Worm (Caenorhabditis elegans): Measurements from ENCODE around the gene F23A7.8.
A peak's percentile ranks its signal among the peaks of the same experiment; 100 is the strongest.

Gene F23A7.8

ce11 chrX:16205880-16206279 lies 7.3 kb upstream of the F23A7.8 start (continued):
- TF ChIP-seq lin-54 (GFP tag; optimal IDR thresholded peaks at IDR 0.05) (peak; percentile 32), mxl-1 (tag; optimal IDR thresholded peaks at IDR 0.05) (no peak), mes-4 (tag; optimal IDR thresholded peaks at IDR 0.05) (no peak), xnd-1 (tag; optimal IDR thresholded peaks at IDR 0.05) (no peak), rcor-1 (GFP tag; IDR thresholded peaks at IDR 0.05) (0 out of 2 replicates have a peak, but pooled peaks have one; percentile 30), snpc-4 (GFP tag; optimal IDR thresholded peaks at IDR 0.05) (no peak), snpc-4 (tag; optimal IDR thresholded peaks at IDR 0.05) (peak in 3 of 4 experiments; percentile 26 to 73 (median 70)), unc-62 (GFP tag; optimal IDR thresholded peaks at IDR 0.05) (no peak), B0019.2 (GFP tag; conservative IDR thresholded peaks at IDR 0.05) (no peak), tbp1 (GFP tag; optimal IDR thresholded peaks at IDR 0.05) (peak; percentile 69), F23B12.7 (tag; optimal IDR thresholded peaks at IDR 0.05; ENCODE audit: insufficient read depth) (peak; percentile 55), let-526 (GFP tag; IDR thresholded peaks at IDR 0.05) (no peak), rec-8 (tag; optimal IDR thresholded peaks at IDR 0.05) (no peak), nfya-1 (tag; optimal IDR thresholded peaks at IDR 0.05; ENCODE audit: borderline replicate concordance, insufficient read depth) (no peak), C06A6.2 (GFP tag; conservative IDR thresholded peaks at IDR 0.05) (no peak), egrh-3 (GFP tag; IDR thresholded peaks at IDR 0.05) (no peak), madf-10 (tag; optimal IDR thresholded peaks at IDR 0.05) (peak; percentile 70), ceh-40 (GFP tag; IDR thresholded peaks at IDR 0.05) (no peak), ets-4 (GFP tag; optimal IDR thresholded peaks at IDR 0.05) (no peak), F33H1.4 (GFP tag; IDR thresholded peaks at IDR 0.05) (no peak), nhr-179 (tag; optimal IDR thresholded peaks at IDR 0.05) (no peak), F52B5.7 (tag; optimal IDR thresholded peaks at IDR 0.05) (no peak), sea-2 (GFP tag; IDR thresholded peaks at IDR 0.05) (no peak), nhr-27 (tag; optimal IDR thresholded peaks at IDR 0.05) (no peak), ztf-6 (GFP tag; IDR thresholded peaks at IDR 0.05) (no peak), K12H6.12 (tag; optimal IDR thresholded peaks at IDR 0.05) (peak; percentile 50), lsl-1 (GFP tag; optimal IDR thresholded peaks at IDR 0.05) (no peak), lin-35 (GFP tag; optimal IDR thresholded peaks at IDR 0.05) (peak in 1 of 3 experiments; percentile 60)

- TF ChIP-seq ztf-25 (GFP tag; IDR thresholded peaks at IDR 0.05) (0 out of 2 replicates have a peak, but pooled peaks have one; percentile 18), F22D6.2 (tag; optimal IDR thresholded peaks at IDR 0.05) (no peak), egrh-3 (GFP tag; IDR thresholded peaks at IDR 0.05) (no peak), snpc-3.4 (tag; optimal IDR thresholded peaks at IDR 0.05) (peak; percentile 21), B0261.1 (tag; optimal IDR thresholded peaks at IDR 0.05) (peak; percentile 60), tbp1 (GFP tag; optimal IDR thresholded peaks at IDR 0.05) (peak; percentile 87), rpc-1 (optimal IDR thresholded peaks at IDR 0.05) (peak; percentile 63), rpc-1 (tag; optimal IDR thresholded peaks at IDR 0.05) (peak; percentile 77), snpc-1.3 (tag; optimal IDR thresholded peaks at IDR 0.05; ENCODE audit: insufficient read depth) (peak; percentile 43), hmg-1.2 (GFP tag; IDR thresholded peaks at IDR 0.05) (peak; percentile 32; the same call in 1 of the 2 replicates), ccch-3 (GFP tag; optimal IDR thresholded peaks at IDR 0.05) (no peak), ztf-26 (tag; optimal IDR thresholded peaks at IDR 0.05) (no peak), him-1 (tag; optimal IDR thresholded peaks at IDR 0.05) (peak; percentile 6), tlf-1 (GFP tag; optimal IDR thresholded peaks at IDR 0.05) (no peak), pbrm-1 (GFP tag; IDR thresholded peaks at IDR 0.05) (peak; percentile 30; the same call in 1 of the 2 replicates), efl-1 (GFP tag; optimal IDR thresholded peaks at IDR 0.05) (no peak), snpc-4 (GFP tag; optimal IDR thresholded peaks at IDR 0.05) (no peak), snpc-4 (tag; optimal IDR thresholded peaks at IDR 0.05) (peak in 1 of 4 experiments; percentile 13), B0019.2 (GFP tag; conservative IDR thresholded peaks at IDR 0.05) (no peak), die-1 (tag; optimal IDR thresholded peaks at IDR 0.05) (peak; percentile 1), D2030.7 (GFP tag; IDR thresholded peaks at IDR 0.05) (peak; percentile 40; the same call in 1 of the 2 replicates), lin-26 (GFP tag; IDR thresholded peaks at IDR 0.05) (peak; percentile 63; the same call in 1 of the 2 replicates)
Observed at ce11 chrX:16208123-16208522, 5.0 kb upstream of the F23A7.8 start.

Measured in whole organism, young adult.